Worm (Caenorhabditis elegans) whole organism, young adult: ENCODE results near the gene best-5.
A peak's percentile ranks its signal among the peaks of the same experiment; 100 is the strongest.

Experiments used
- C06A6.2 ChIP-seq: fragments of 200-800 bp; sonication (Bioruptor generic); conservative IDR thresholded peaks from 2 replicates; pipeline ENCODE4 v1.3.6; 2022; ENCODE audit warnings: missing genetic modification characterization, missing compliant biosample characterization
- F57C9.4 ChIP-seq: sonication (generic microtip); optimal IDR thresholded peaks from 2 replicates; lab custom pipeline; 2017; ENCODE audit warnings: mild to moderate bottlenecking, missing genetic modification characterization, missing compliant biosample characterization
- Y53G8AR.9 ChIP-seq: fragments of 200-800 bp; sonication (Bioruptor generic); conservative IDR thresholded peaks from 2 replicates; pipeline ENCODE4 v1.3.6; 2022; ENCODE audit warnings: missing genetic modification reagents, missing genetic modification characterization, missing compliant biosample characterization
- Y95B8A.8 ChIP-seq: fragments of 200-800 bp; sonication (Bioruptor generic); IDR thresholded peaks from 2 replicates; pipeline ENCODE4 v1.3.6; 2022; ENCODE audit warnings: missing genetic modification reagents, missing genetic modification characterization, missing compliant biosample characterization
- ama-1 ChIP-seq, 3 experiments: fragments of 150-350 bp in 1 of 3; sonication (generic microtip) in 2 of 3; optimal IDR thresholded peaks; 2 replicates each; lab custom pipeline; 2014 to 2018; ENCODE audit warnings: missing biosample characterization in 2 of 3, missing genetic modification characterization in 2 of 3, missing genetic modification reagents in 2 of 3
- aptf-2 ChIP-seq: fragments of 200-800 bp; sonication (Bioruptor generic); conservative IDR thresholded peaks from 2 replicates; pipeline ENCODE4 v1.3.6; 2022; ENCODE audit warnings: missing genetic modification reagents, missing genetic modification characterization, missing compliant biosample characterization
- aptf-3 ChIP-seq: fragments of 200-800 bp; sonication (Bioruptor generic); IDR thresholded peaks from 2 replicates; pipeline ENCODE4 v1.3.6; 2022; ENCODE audit warnings: missing genetic modification characterization, missing compliant biosample characterization
- atf-7 ChIP-seq: sonication (generic microtip); optimal IDR thresholded peaks from 2 replicates; lab custom pipeline; 2017; ENCODE audit warnings: mild to moderate bottlenecking, missing genetic modification characterization, missing compliant biosample characterization
- athp-1 ChIP-seq: sonication (generic microtip); optimal IDR thresholded peaks from 2 replicates; lab custom pipeline; 2017; ENCODE audit warnings: mild to moderate bottlenecking, missing genetic modification characterization, missing compliant biosample characterization
- ccch-3 ChIP-seq: fragments of 200-800 bp; sonication (Bioruptor generic); optimal IDR thresholded peaks from 2 replicates; lab custom pipeline; 2018; ENCODE audit warnings: mild to moderate bottlenecking, missing genetic modification characterization, missing compliant biosample characterization
- cebp-2 ChIP-seq: fragments of 200-800 bp; sonication (Bioruptor generic); IDR thresholded peaks from 2 replicates; pipeline ENCODE4 v1.3.6; 2022; ENCODE audit warnings: missing genetic modification characterization, missing compliant biosample characterization
- ceh-27 ChIP-seq: fragments of 200-800 bp; sonication (Bioruptor generic); optimal IDR thresholded peaks from 2 replicates; lab custom pipeline; 2018; ENCODE audit warnings: mild to moderate bottlenecking, missing genetic modification characterization, moderate library complexity, missing compliant biosample characterization
- ceh-40 ChIP-seq: fragments of 200-800 bp; sonication (Bioruptor generic); IDR thresholded peaks from 2 replicates; pipeline ENCODE4 v1.3.6; 2022; ENCODE audit warnings: missing genetic modification characterization, missing compliant biosample characterization
- ceh-79 ChIP-seq: sonication (generic microtip); optimal IDR thresholded peaks from 2 replicates; lab custom pipeline; 2017; ENCODE audit warnings: mild to moderate bottlenecking, missing genetic modification characterization, missing compliant biosample characterization
- die-1 ChIP-seq: sonication (generic microtip); optimal IDR thresholded peaks from 2 replicates; lab custom pipeline; 2016; ENCODE audit warnings: missing genotype, mild to moderate bottlenecking, missing genetic modification characterization, missing compliant biosample characterization
- dox-1 ChIP-seq: fragments of 200-800 bp; sonication (Bioruptor generic); IDR thresholded peaks from 2 replicates; pipeline ENCODE4 v1.3.6; 2022; ENCODE audit warnings: missing genetic modification reagents, missing genetic modification characterization, missing compliant biosample characterization
- dpff-1 ChIP-seq: sonication (generic microtip); optimal IDR thresholded peaks from 2 replicates; lab custom pipeline; 2017; ENCODE audit warnings: mild to moderate bottlenecking, missing genetic modification characterization, missing compliant biosample characterization
- efl-1 ChIP-seq: fragments of 150-350 bp; optimal IDR thresholded peaks from 2 replicates; lab custom pipeline; 2014; ENCODE audit warnings: missing biosample characterization, missing genetic modification reagents, missing genetic modification characterization
- egl-44 ChIP-seq: fragments of 200-800 bp; sonication (Bioruptor generic); IDR thresholded peaks from 2 replicates; pipeline ENCODE4 v1.3.6; 2022; ENCODE audit warnings: missing genetic modification reagents, missing genetic modification characterization, missing compliant biosample characterization
- egrh-3 ChIP-seq: fragments of 200-800 bp; sonication (Bioruptor generic); IDR thresholded peaks from 2 replicates; pipeline ENCODE4 v1.3.6; 2022; ENCODE audit warnings: missing genetic modification reagents, missing genetic modification characterization, missing compliant biosample characterization
- ekl-4 ChIP-seq: fragments of 200-800 bp; sonication (Bioruptor generic); IDR thresholded peaks from 2 replicates; pipeline ENCODE4 v1.3.6; 2022; ENCODE audit warnings: missing genetic modification reagents, missing genetic modification characterization, missing compliant biosample characterization
- fkh-3 ChIP-seq: sonication (generic microtip); optimal IDR thresholded peaks from 2 replicates; lab custom pipeline; 2016; ENCODE audit warnings: mild to moderate bottlenecking, missing genetic modification characterization, missing compliant biosample characterization
- hlh-12 ChIP-seq: sonication (generic microtip); optimal IDR thresholded peaks from 2 replicates; lab custom pipeline; 2016; ENCODE audit warnings: missing genetic modification characterization, missing compliant biosample characterization
- hmg-1.2 ChIP-seq: fragments of 200-800 bp; sonication (Bioruptor generic); IDR thresholded peaks from 2 replicates; pipeline ENCODE4 v1.3.6; 2022; ENCODE audit warnings: missing genetic modification reagents, missing genetic modification characterization, missing compliant biosample characterization
- hrde-1 ChIP-seq: sonication (generic microtip); optimal IDR thresholded peaks from 2 replicates; lab custom pipeline; 2016; ENCODE audit warnings: missing genetic modification characterization, mild to moderate bottlenecking, missing compliant biosample characterization, moderate library complexity, missing genotype, missing genetic modification reagents, borderline replicate concordance
- let-526 ChIP-seq: fragments of 200-800 bp; sonication (Bioruptor generic); IDR thresholded peaks from 2 replicates; pipeline ENCODE4 v1.3.6; 2022; ENCODE audit warnings: missing genetic modification reagents, missing genetic modification characterization, missing compliant biosample characterization
- lin-35 ChIP-seq, 3 experiments: fragments of 150-350 bp in 2 of 3; sonication (generic microtip) in 1 of 3; optimal IDR thresholded peaks; 2 replicates each; lab custom pipeline; 2014 to 2018; ENCODE audit warnings: missing biosample characterization in 3 of 3, missing genetic modification characterization in 3 of 3, missing genetic modification reagents in 3 of 3
- lin-40 ChIP-seq: sonication (generic microtip); optimal IDR thresholded peaks from 2 replicates; lab custom pipeline; 2016; ENCODE audit warnings: missing genetic modification characterization, mild to moderate bottlenecking, missing compliant biosample characterization, missing genotype, missing genetic modification reagents
- lir-1 ChIP-seq: fragments of 200-800 bp; sonication (Bioruptor generic); conservative IDR thresholded peaks from 2 replicates; pipeline ENCODE4 v1.3.6; 2022; ENCODE audit warnings: missing genetic modification reagents, missing genetic modification characterization, missing compliant biosample characterization
- madf-8 ChIP-seq: fragments of 200-800 bp; sonication (Bioruptor generic); conservative IDR thresholded peaks from 2 replicates; pipeline ENCODE4 v1.3.6; 2022; ENCODE audit warnings: missing genetic modification reagents, missing genetic modification characterization, missing compliant biosample characterization
- mel-28 ChIP-seq: sonication (generic microtip); optimal IDR thresholded peaks from 2 replicates; lab custom pipeline; 2016; ENCODE audit warnings: borderline replicate concordance, mild to moderate bottlenecking, missing genetic modification characterization, missing compliant biosample characterization
- nfyb-1 ChIP-seq: fragments of 200-800 bp; sonication (Bioruptor generic); IDR thresholded peaks from 2 replicates; pipeline ENCODE4 v1.3.6; 2022; ENCODE audit warnings: missing genetic modification reagents, missing genetic modification characterization, missing compliant biosample characterization
- nhr-179 ChIP-seq: sonication (generic microtip); optimal IDR thresholded peaks from 2 replicates; lab custom pipeline; 2016; ENCODE audit warnings: mild to moderate bottlenecking, missing genetic modification characterization, missing compliant biosample characterization
- nhr-80 ChIP-seq: sonication (generic microtip); optimal IDR thresholded peaks from 2 replicates; lab custom pipeline; 2016; ENCODE audit warnings: missing genetic modification characterization, missing compliant biosample characterization
- nhr-90 ChIP-seq: sonication (generic microtip); optimal IDR thresholded peaks from 2 replicates; lab custom pipeline; 2016; ENCODE audit warnings: missing genotype, mild to moderate bottlenecking, missing genetic modification characterization, missing compliant biosample characterization
- pbrm-1 ChIP-seq: fragments of 200-800 bp; sonication (Bioruptor generic); IDR thresholded peaks from 2 replicates; pipeline ENCODE4 v1.3.6; 2022; ENCODE audit warnings: missing genetic modification reagents, missing genetic modification characterization, missing compliant biosample characterization
- sptf-2 ChIP-seq: fragments of 200-800 bp; sonication (Bioruptor generic); optimal IDR thresholded peaks from 2 replicates; lab custom pipeline; 2018; ENCODE audit warnings: mild to moderate bottlenecking, missing genetic modification characterization, missing compliant biosample characterization
- zfh-2 ChIP-seq: fragments of 200-800 bp; sonication (Bioruptor generic); conservative IDR thresholded peaks from 2 replicates; pipeline ENCODE4 v1.3.6; 2022; ENCODE audit warnings: missing genetic modification reagents, missing genetic modification characterization, missing compliant biosample characterization
- ztf-25 ChIP-seq: fragments of 200-800 bp; sonication (Bioruptor generic); IDR thresholded peaks from 2 replicates; pipeline ENCODE4 v1.3.6; 2022; ENCODE audit warnings: missing genetic modification reagents, missing genetic modification characterization, missing compliant biosample characterization
- ztf-26 ChIP-seq: sonication (generic microtip); optimal IDR thresholded peaks from 2 replicates; lab custom pipeline; 2017; ENCODE audit warnings: missing genetic modification characterization, missing compliant biosample characterization

The best-5 gene

DNA sequence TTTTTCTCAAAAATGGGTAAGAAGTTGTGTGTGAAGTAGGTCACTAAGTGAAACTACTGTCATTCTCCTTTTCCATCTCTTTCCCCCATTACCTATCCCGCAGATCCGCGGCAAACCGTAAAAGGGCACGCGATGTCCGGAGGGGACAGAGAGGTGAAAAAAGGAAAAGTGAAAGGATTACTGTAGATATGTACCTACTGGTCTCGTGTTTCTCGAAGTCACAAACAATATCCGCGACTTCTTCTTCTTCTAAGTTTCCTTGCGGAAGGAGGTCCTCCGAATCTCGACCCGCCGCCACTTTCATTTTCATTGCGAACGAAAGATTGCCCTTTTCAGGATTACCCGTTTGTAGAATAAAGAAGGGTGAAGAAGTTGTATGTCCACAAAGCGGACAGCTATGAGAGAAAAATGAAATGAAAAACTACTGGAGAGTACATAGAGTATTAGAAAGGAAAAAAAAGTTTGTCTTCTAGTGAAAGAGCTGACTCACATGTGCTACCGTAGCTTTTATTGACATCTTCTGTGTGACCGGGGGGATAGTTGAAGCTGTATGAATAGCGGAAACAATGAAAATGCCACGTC is 43.5 kb downstream of the best-5 start:
- TF ChIP-seq nfyb-1 (GFP tag; lab: Robert Waterston, UW) (no peak), egl-44 (GFP tag; lab: Robert Waterston, UW) (no peak), aptf-3 (GFP tag; lab: Robert Waterston, UW) (no peak), Y53G8AR.9 (GFP tag; lab: Robert Waterston, UW) (no peak), nhr-90 (tag; lab: Kevin White, UChicago) (no peak), cebp-2 (GFP tag; lab: Robert Waterston, UW) (no peak), efl-1 (GFP tag; lab: Kevin White, UChicago) (no peak), nhr-179 (no peak), mel-28 (tag; lab: Kevin White, UChicago) (no peak), C06A6.2 (no peak), atf-7 (no peak), madf-8 (no peak), Y95B8A.8 (GFP tag; lab: Robert Waterston, UW) (no peak), athp-1 (no peak), ama-1 (optimal IDR thresholded peaks at IDR 0.05; lab: Kevin White, UChicago) (no peak), ama-1 (GFP tag; optimal IDR thresholded peaks at IDR 0.05; lab: Kevin White, UChicago) (no peak), aptf-2 (GFP tag; lab: Robert Waterston, UW) (no peak), lir-1 (GFP tag; lab: Robert Waterston, UW) (no peak), pbrm-1 (GFP tag; lab: Robert Waterston, UW) (no peak)

- TF ChIP-seq nhr-80 (tag; lab: Kevin White, UChicago) (no peak), ccch-3 (GFP tag; lab: Kevin White, UChicago) (no peak), mel-28 (tag; lab: Kevin White, UChicago) (no peak), ztf-26 (tag; lab: Kevin White, UChicago) (no peak)
Measured at ce11 chrIII:9645099-9645498, 45.0 kb downstream of the best-5 start.

- TF ChIP-seq zfh-2 (0 out of 2 replicates have a peak, but pooled peaks have one; percentile 44), ztf-25 (GFP tag; lab: Robert Waterston, UW) (no peak)
Measured at ce11 chrIII:9642110-9642509, 47.9 kb downstream of the best-5 start.

DNA sequence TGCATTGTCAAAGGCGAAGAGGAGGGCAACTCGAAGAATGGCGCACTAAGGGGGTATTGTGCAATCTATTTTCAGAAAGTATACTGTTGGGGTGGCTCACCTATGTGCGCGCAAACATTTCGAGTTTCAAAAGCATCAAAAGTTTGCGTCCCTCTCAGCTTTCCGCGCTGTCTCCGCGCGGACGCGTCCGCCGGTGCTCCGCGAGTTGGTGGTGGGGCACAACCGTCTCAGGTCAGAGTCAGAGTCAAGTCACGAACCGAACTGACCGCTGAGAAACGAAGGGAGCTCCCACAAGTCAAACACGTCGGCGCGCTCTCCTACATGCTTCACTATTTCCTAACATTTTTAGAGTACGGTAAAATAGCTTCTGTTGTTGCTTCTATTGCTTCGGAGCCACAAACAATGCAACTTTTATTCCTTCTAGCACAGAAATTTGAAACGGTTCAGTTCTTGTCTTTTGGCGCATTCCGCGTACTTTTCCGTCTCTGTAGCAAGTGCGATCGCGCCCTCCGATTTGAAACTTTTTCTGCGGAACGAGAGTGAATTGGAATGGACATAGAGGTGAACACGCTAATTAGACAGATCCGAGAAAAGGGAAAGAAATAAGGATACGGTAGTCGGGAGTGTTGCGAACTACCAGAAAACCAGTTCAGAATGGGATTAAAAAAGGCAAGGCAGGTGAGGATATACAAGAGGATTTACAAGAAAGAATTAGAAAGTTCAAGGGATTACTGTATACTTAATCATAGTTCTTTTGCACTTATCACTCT is 50.6 kb downstream of the best-5 start:
- TF ChIP-seq egrh-3 (GFP tag; lab: Robert Waterston, UW) (peak; percentile 38; the same call in 1 of the 2 replicates), zfh-2 (peak; percentile 85), let-526 (no peak), sptf-2 (no peak), nhr-90 (tag; lab: Kevin White, UChicago) (no peak), mel-28 (tag; lab: Kevin White, UChicago) (no peak), lin-35 (GFP tag; optimal IDR thresholded peaks at IDR 0.05; lab: Kevin White, UChicago) (no peak), die-1 (tag; lab: Kevin White, UChicago) (no peak), hmg-1.2 (no peak)

DNA sequence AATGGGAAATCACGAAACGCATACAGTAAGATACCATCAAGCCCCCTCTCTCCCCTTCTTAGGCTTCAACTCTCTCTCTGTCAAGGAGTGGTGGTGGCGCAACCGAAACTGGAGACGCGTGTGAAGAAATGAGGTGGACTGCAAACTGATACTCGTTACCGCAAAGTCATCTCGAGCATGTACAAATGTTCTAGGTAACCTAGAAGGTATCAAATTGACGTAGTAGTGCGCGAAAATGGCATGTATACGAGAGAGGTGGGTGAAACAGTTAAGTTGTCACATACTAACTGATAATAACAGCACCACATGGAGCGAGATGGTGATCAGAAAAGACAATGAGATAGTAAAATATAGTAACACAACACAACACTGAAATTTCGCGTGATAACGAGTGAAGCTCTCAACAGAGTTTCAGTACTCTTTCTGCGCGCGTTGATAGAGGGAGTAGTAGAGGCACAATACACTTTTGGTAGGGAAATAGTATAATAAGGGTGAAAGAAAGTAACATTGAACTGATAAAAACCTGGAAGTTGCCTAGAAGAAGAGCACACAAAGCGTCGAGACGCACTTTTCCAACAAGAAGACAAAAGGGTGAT is 51.8 kb downstream of the best-5 start:
- no peak for TF ChIP-seq fkh-3 (tag; lab: Kevin White, UChicago)
- no peak for TF ChIP-seq hrde-1 (tag; lab: Kevin White, UChicago)
- TF ChIP-seq dox-1 (GFP tag; lab: Robert Waterston, UW): 0 out of 2 replicates have a peak, but pooled peaks have one; percentile 15
- no peak for TF ChIP-seq ceh-40
- TF ChIP-seq ceh-79 (tag; lab: Kevin White, UChicago): no peak
- no peak for TF ChIP-seq ekl-4
- TF ChIP-seq aptf-3 (GFP tag; lab: Robert Waterston, UW): no peak
- TF ChIP-seq lin-40 (tag; lab: Kevin White, UChicago): no peak
- no peak for TF ChIP-seq atf-7
- TF ChIP-seq ztf-25 (GFP tag; lab: Robert Waterston, UW): no peak
- no peak for TF ChIP-seq ceh-27 (GFP tag; lab: Kevin White, UChicago)
- TF ChIP-seq dpff-1 (tag; lab: Kevin White, UChicago): no peak
- TF ChIP-seq nhr-80 (tag; lab: Kevin White, UChicago): peak; percentile 98
- no peak for TF ChIP-seq hlh-12 (tag; lab: Kevin White, UChicago)
- TF ChIP-seq F57C9.4 (tag; lab: Kevin White, UChicago): no peak
- no peak for TF ChIP-seq madf-8
